Fruit fly (Drosophila melanogaster) whole organism, embryonic: Measurements from ENCODE around the gene CG18478.

Experiments
- Aef1 ChIP-seq: fragments of 200-800 bp; sonication (Bioruptor generic); IDR thresholded peaks from 3 replicates; pipeline ENCODE4 v1.3.6; 2022; ENCODE audit warnings: missing biosample characterization, missing genetic modification characterization
- Blimp-1 ChIP-seq: fragments of 200-800 bp; sonication (Bioruptor generic); optimal IDR thresholded peaks from 3 replicates; lab custom pipeline; 2018; ENCODE audit warnings: missing biosample characterization, missing genetic modification characterization, mild to moderate bottlenecking, moderate library complexity, missing genetic modification reagents
- BtbVII ChIP-seq: fragments of 200-800 bp; sonication (Bioruptor generic); optimal IDR thresholded peaks from 3 replicates; lab custom pipeline; 2017; ENCODE audit warnings: missing biosample characterization, mild to moderate bottlenecking, missing genetic modification characterization
- C15 ChIP-seq: fragments of 200-800 bp; sonication (Bioruptor generic); IDR thresholded peaks from 3 replicates; pipeline ENCODE4 v1.3.6; 2022; ENCODE audit warnings: missing biosample characterization, missing genetic modification characterization
- CG10267 ChIP-seq: fragments of 200-800 bp; sonication (Bioruptor generic); optimal IDR thresholded peaks from 2 replicates; lab custom pipeline; 2018; ENCODE audit warnings: missing biosample characterization, mild to moderate bottlenecking, missing genetic modification characterization, moderate library complexity
- CG10366 ChIP-seq: fragments of 200-800 bp; sonication (Bioruptor generic); IDR thresholded peaks from 2 replicates; pipeline ENCODE4 v1.3.6; 2022; ENCODE audit warnings: missing biosample characterization, missing genetic modification characterization
- CG11456 ChIP-seq: fragments of 200-800 bp; sonication (Bioruptor generic); IDR thresholded peaks from 3 replicates; pipeline ENCODE4 v1.3.6; 2022; ENCODE audit warnings: missing biosample characterization, missing genetic modification characterization
- CG12104 ChIP-seq: fragments of 200-800 bp; sonication (Bioruptor generic); optimal IDR thresholded peaks from 3 replicates; lab custom pipeline; 2016; ENCODE audit warnings: missing biosample characterization, missing genetic modification characterization
- CG14441 ChIP-seq: fragments of 200-800 bp; sonication (Bioruptor generic); IDR thresholded peaks from 2 replicates; pipeline ENCODE4 v1.3.6; 2022; ENCODE audit warnings: missing biosample characterization, missing genetic modification characterization
- CG14667 ChIP-seq: fragments of 200-800 bp; sonication (Bioruptor generic); IDR thresholded peaks from 2 replicates; pipeline ENCODE4 v1.3.6; 2022; ENCODE audit warnings: missing biosample characterization, missing genetic modification characterization
- CG15269 ChIP-seq: fragments of 200-800 bp; sonication (Bioruptor generic); optimal IDR thresholded peaks from 2 replicates; lab custom pipeline; 2018; ENCODE audit warnings: missing biosample characterization, mild to moderate bottlenecking, missing genetic modification characterization, moderate library complexity
- CG15514 ChIP-seq: fragments of 200-800 bp; sonication (Bioruptor generic); optimal IDR thresholded peaks from 3 replicates; lab custom pipeline; 2017; ENCODE audit warnings: missing biosample characterization, missing genetic modification characterization, mild to moderate bottlenecking, moderate library complexity, missing genetic modification reagents
- CG1647 ChIP-seq: fragments of 200-800 bp; sonication (Bioruptor generic); optimal IDR thresholded peaks from 3 replicates; lab custom pipeline; 2016; ENCODE audit warnings: missing biosample characterization, missing genetic modification characterization
- CG16863 ChIP-seq: fragments of 200-800 bp; sonication (Bioruptor generic); optimal IDR thresholded peaks from 3 replicates; lab custom pipeline; 2016; ENCODE audit warnings: missing biosample characterization, missing genetic modification characterization
- CG18599 ChIP-seq: fragments of 200-800 bp; sonication (Bioruptor generic); optimal IDR thresholded peaks from 3 replicates; lab custom pipeline; 2017; ENCODE audit warnings: missing biosample characterization, missing genetic modification characterization, mild to moderate bottlenecking, moderate library complexity, missing genetic modification reagents
- CG2678 ChIP-seq: fragments of 200-800 bp; sonication (Bioruptor generic); optimal IDR thresholded peaks from 3 replicates; lab custom pipeline; 2019; ENCODE audit warnings: missing biosample characterization, mild to moderate bottlenecking, missing genetic modification characterization, moderate library complexity
- CG3065 ChIP-seq: fragments of 200-800 bp; sonication (Bioruptor generic); optimal IDR thresholded peaks from 2 replicates; lab custom pipeline; 2016; ENCODE audit warnings: missing biosample characterization, missing genetic modification characterization
- CG3163 ChIP-seq: fragments of 200-800 bp; sonication (Bioruptor generic); optimal IDR thresholded peaks from 3 replicates; lab custom pipeline; 2016; ENCODE audit warnings: missing biosample characterization, missing genetic modification characterization
- CG34224 ChIP-seq: fragments of 200-800 bp; sonication (Bioruptor generic); IDR thresholded peaks from 3 replicates; pipeline ENCODE4 v1.3.6; 2022; ENCODE audit warnings: missing biosample characterization, missing genetic modification characterization; ENCODE audit not compliant: partially characterized antibody
- CG34422 ChIP-seq: fragments of 200-800 bp; sonication (Bioruptor generic); IDR thresholded peaks from 3 replicates; pipeline ENCODE4 v1.3.6; 2022; ENCODE audit warnings: missing biosample characterization, missing genetic modification characterization
- CG7839 ChIP-seq: fragments of 200-800 bp; sonication (Bioruptor generic); optimal IDR thresholded peaks from 3 replicates; lab custom pipeline; 2018; ENCODE audit warnings: missing biosample characterization, mild to moderate bottlenecking, missing genetic modification characterization, moderate library complexity
- CG9797 ChIP-seq: fragments of 200-800 bp; sonication (Bioruptor generic); optimal IDR thresholded peaks from 3 replicates; lab custom pipeline; 2018; ENCODE audit warnings: missing biosample characterization, mild to moderate bottlenecking, missing genetic modification characterization
- CkIIα-i1 ChIP-seq: fragments of 200-800 bp; sonication (Bioruptor generic); IDR thresholded peaks from 2 replicates; pipeline ENCODE4 v1.3.6; 2022; ENCODE audit warnings: missing biosample characterization, missing genetic modification characterization
- D ChIP-seq, 2 experiments: fragments of 200-800 bp in 1 of 2; fragments of >200 bp in 1 of 2; sonication (Bioruptor generic) in 1 of 2; optimal IDR thresholded peaks; 2 replicates in 1 of 2; 3 replicates in 1 of 2; lab custom pipeline; 2017; ENCODE audit warnings: mild to moderate bottlenecking in 1 of 2, missing biosample characterization in 1 of 2, missing genetic modification characterization in 1 of 2, missing genetic modification reagents in 1 of 2
- Dek ChIP-seq: fragments of 200-800 bp; sonication (Bioruptor generic); optimal IDR thresholded peaks from 3 replicates; lab custom pipeline; 2019; ENCODE audit warnings: missing biosample characterization, mild to moderate bottlenecking, missing genetic modification characterization, moderate library complexity
- Ets97D ChIP-seq: fragments of 200-800 bp; sonication (Bioruptor generic); optimal IDR thresholded peaks from 3 replicates; lab custom pipeline; 2016; ENCODE audit warnings: missing biosample characterization, missing genetic modification characterization
- Fer2 ChIP-seq: fragments of 200-800 bp; sonication (Bioruptor generic); optimal IDR thresholded peaks from 2 replicates; lab custom pipeline; 2018; ENCODE audit warnings: missing biosample characterization, mild to moderate bottlenecking, missing genetic modification characterization, moderate library complexity
- HLH54F ChIP-seq: fragments of 200-800 bp; sonication (Bioruptor generic); optimal IDR thresholded peaks from 3 replicates; lab custom pipeline; 2016; ENCODE audit warnings: missing biosample characterization, missing genetic modification characterization
- NFAT ChIP-seq: fragments of 200-800 bp; sonication (Bioruptor generic); IDR thresholded peaks from 2 replicates; pipeline ENCODE4 v1.3.6; 2022; ENCODE audit warnings: missing biosample characterization, missing genetic modification characterization
- Nf-YB ChIP-seq: fragments of 200-800 bp; sonication (Bioruptor generic); optimal IDR thresholded peaks from 3 replicates; lab custom pipeline; 2019; ENCODE audit warnings: missing biosample characterization, mild to moderate bottlenecking, missing genetic modification characterization, moderate library complexity
- cad ChIP-seq: fragments of >200 bp; optimal IDR thresholded peaks from 2 replicates; lab custom pipeline; 2017; ENCODE audit warnings: missing biosample characterization, missing genetic modification characterization
- cato ChIP-seq: fragments of 200-800 bp; sonication (Bioruptor generic); optimal IDR thresholded peaks from 2 replicates; lab custom pipeline; 2016; ENCODE audit warnings: missing biosample characterization, missing genetic modification characterization, borderline replicate concordance
- caup ChIP-seq: fragments of 200-800 bp; sonication (Bioruptor generic); optimal IDR thresholded peaks from 3 replicates; lab custom pipeline; 2017; ENCODE audit warnings: missing biosample characterization, mild to moderate bottlenecking, missing genetic modification characterization, moderate library complexity; ENCODE audit not compliant: severe bottlenecking
- chm ChIP-seq: fragments of 200-800 bp; sonication (Bioruptor generic); IDR thresholded peaks from 2 replicates; pipeline ENCODE4 v1.3.6; 2022; ENCODE audit warnings: missing biosample characterization, missing genetic modification characterization
- dpn ChIP-seq, 2 experiments: fragments of 200-800 bp; sonication (Bioruptor generic); optimal IDR thresholded peaks; 3 replicates each; lab custom pipeline; 2016; ENCODE audit warnings: missing biosample characterization in 2 of 2, missing genetic modification characterization in 2 of 2
- exex ChIP-seq: fragments of 200-800 bp; sonication (Bioruptor generic); optimal IDR thresholded peaks from 4 replicates; lab custom pipeline; 2018; ENCODE audit warnings: missing biosample characterization, mild to moderate bottlenecking, missing genetic modification characterization, moderate library complexity
- fd3F ChIP-seq: fragments of 200-800 bp; sonication (Bioruptor generic); optimal IDR thresholded peaks from 2 replicates; lab custom pipeline; 2018; ENCODE audit warnings: missing biosample characterization, mild to moderate bottlenecking, missing genetic modification characterization, moderate library complexity
- gce ChIP-seq: fragments of 200-800 bp; sonication (Bioruptor generic); IDR thresholded peaks from 3 replicates; pipeline ENCODE4 v1.3.6; 2022; ENCODE audit warnings: missing biosample characterization, missing genetic modification characterization
- gcm ChIP-seq: fragments of 200-800 bp; sonication (Bioruptor generic); optimal IDR thresholded peaks from 2 replicates; lab custom pipeline; 2019; ENCODE audit warnings: missing biosample characterization, mild to moderate bottlenecking, missing genetic modification characterization, moderate library complexity
- gfzf ChIP-seq: fragments of 200-800 bp; sonication (Bioruptor generic); optimal IDR thresholded peaks from 2 replicates; lab custom pipeline; 2016; ENCODE audit warnings: missing biosample characterization, mild to moderate bottlenecking, missing genetic modification characterization, moderate library complexity
- grn ChIP-seq: fragments of 200-800 bp; sonication (Bioruptor generic); optimal IDR thresholded peaks from 3 replicates; lab custom pipeline; 2017; ENCODE audit warnings: missing biosample characterization, missing genetic modification characterization
- kah ChIP-seq: fragments of 200-800 bp; sonication (Bioruptor generic); optimal IDR thresholded peaks from 2 replicates; lab custom pipeline; 2018; ENCODE audit warnings: missing biosample characterization, mild to moderate bottlenecking, missing genetic modification characterization
- kay ChIP-seq: fragments of 200-800 bp; sonication (Bioruptor generic); optimal IDR thresholded peaks from 2 replicates; lab custom pipeline; 2016; ENCODE audit warnings: missing biosample characterization, missing genetic modification characterization
- knrl ChIP-seq: fragments of 200-800 bp; sonication (Bioruptor generic); IDR thresholded peaks from 3 replicates; pipeline ENCODE4 v1.3.6; 2022; ENCODE audit warnings: missing biosample characterization, missing genetic modification characterization; ENCODE audit not compliant: partially characterized antibody
- otp ChIP-seq: fragments of 200-800 bp; sonication (Bioruptor generic); IDR thresholded peaks from 3 replicates; pipeline ENCODE4, ENCODE4 v1.3.6; 2022; ENCODE audit warnings: missing biosample characterization, missing genetic modification characterization
- pan ChIP-seq, 4 experiments: fragments of >200 bp in 3 of 4; fragments of 200-800 bp in 1 of 4; sonication (Bioruptor generic) in 1 of 4; optimal IDR thresholded peaks in 3 of 4; IDR thresholded peaks in 1 of 4; 2 replicates each; pipeline versions ENCODE4 v1.3.6 to Lab custom; 2017 to 2022; ENCODE audit warnings: missing biosample characterization in 2 of 4, missing genetic modification characterization in 2 of 4, mixed read lengths in 1 of 4
- schlank ChIP-seq: fragments of 200-800 bp; sonication (Bioruptor generic); optimal IDR thresholded peaks from 2 replicates; lab custom pipeline; 2018; ENCODE audit warnings: missing biosample characterization, mild to moderate bottlenecking, missing genetic modification characterization
- ssp ChIP-seq: fragments of 200-800 bp; sonication (Bioruptor generic); IDR thresholded peaks from 2 replicates; pipeline ENCODE4 v1.3.6; 2022; ENCODE audit warnings: missing biosample characterization, missing genetic modification characterization

Gene CG18478

dm6 chr2L:15629596-15630168 lies 40.3 kb upstream of the CG18478 start, which contains the start of gene CG18480 (continued):
- TF ChIP-seq Blimp-1 (GFP tag; lab: Kevin White, UChicago): no peak
- TF ChIP-seq D (optimal IDR thresholded peaks at IDR 0.05; lab: Kevin White, UChicago): no peak
- TF ChIP-seq D (GFP tag; optimal IDR thresholded peaks at IDR 0.05; lab: Kevin White, UChicago): no peak
- peak; percentile 42 for TF ChIP-seq HLH54F
- TF ChIP-seq gcm (GFP tag; lab: Kevin White, UChicago): no peak
- TF ChIP-seq CG11456 (GFP tag; lab: Robert Waterston, UW): peak; percentile 73; the same call in 2 of the 3 replicates
- TF ChIP-seq cad: no peak
- TF ChIP-seq gfzf: no peak
- TF ChIP-seq BtbVII (GFP tag; lab: Kevin White, UChicago): no peak
- no peak for TF ChIP-seq CG10267 (tag; lab: Kevin White, UChicago)
- TF ChIP-seq CG14441 (GFP tag; lab: Robert Waterston, UW): 0 out of 2 replicates have a peak, but pooled peaks have one; percentile 32
- TF ChIP-seq CG15269 (tag; lab: Kevin White, UChicago): peak; percentile 64
- no peak for TF ChIP-seq ssp (GFP tag; lab: Robert Waterston, UW)
- no peak for TF ChIP-seq knrl
- peak; percentile 18 for TF ChIP-seq fd3F
- no peak for TF ChIP-seq CG3065
- TF ChIP-seq schlank: no peak
- no peak for TF ChIP-seq CG1647 (GFP tag; lab: Kevin White, UChicago)
- TF ChIP-seq CG18599 (GFP tag; lab: Kevin White, UChicago): peak; percentile 82
- peak; percentile 81 for TF ChIP-seq exex
- TF ChIP-seq Aef1 (GFP tag; lab: Robert Waterston, UW): no peak
- TF ChIP-seq Ets97D: no peak
- TF ChIP-seq caup (GFP tag; lab: Kevin White, UChicago): peak; percentile 45
- TF ChIP-seq grn (GFP tag; lab: Kevin White, UChicago): peak; percentile 58
- TF ChIP-seq chm (GFP tag; lab: Robert Waterston, UW): no peak
- TF ChIP-seq kay (GFP tag; lab: Kevin White, UChicago): peak; percentile 81
- TF ChIP-seq Dek (tag; lab: Kevin White, UChicago): no peak
- no peak for TF ChIP-seq Nf-YB (GFP tag; lab: Kevin White, UChicago)
- peak; percentile 55 for TF ChIP-seq CG10366 (GFP tag; lab: Robert Waterston, UW)
- TF ChIP-seq dpn (GFP tag; optimal IDR thresholded peaks at IDR 0.05; lab: Kevin White, UChicago): peak in 1 of 2 experiments; percentile 43
- no peak for TF ChIP-seq kah (GFP tag; lab: Kevin White, UChicago)
- no peak for TF ChIP-seq CG34224 (GFP tag; lab: Robert Waterston, UW)
- peak; percentile 65 for TF ChIP-seq CG7839 (tag; lab: Kevin White, UChicago)
- TF ChIP-seq CG3163: peak; percentile 32
- peak; percentile 35 for TF ChIP-seq Fer2 (tag; lab: Kevin White, UChicago)
- TF ChIP-seq CG9797 (GFP tag; lab: Kevin White, UChicago): no peak
- TF ChIP-seq CG2678 (tag; lab: Kevin White, UChicago): peak; percentile 62
- TF ChIP-seq CkIIα-i1 (GFP tag; lab: Robert Waterston, UW): no peak
- no peak for TF ChIP-seq cato (GFP tag; lab: Kevin White, UChicago)
- no peak for TF ChIP-seq CG34422 (GFP tag; lab: Robert Waterston, UW)
- TF ChIP-seq gce (GFP tag; lab: Robert Waterston, UW): 0 out of 3 replicates have a peak, but pooled peaks have one; percentile 32
- peak; percentile 0 for TF ChIP-seq CG16863 (GFP tag; lab: Kevin White, UChicago)
- TF ChIP-seq CG14667 (GFP tag; lab: Robert Waterston, UW): 0 out of 2 replicates have a peak, but pooled peaks have one; percentile 12
- 0 out of 3 replicates have a peak, but pooled peaks have one; percentile 45 for TF ChIP-seq otp (GFP tag; lab: Robert Waterston, UW)
- TF ChIP-seq pan (optimal IDR thresholded peaks at IDR 0.05; lab: Kevin White, UChicago): no peak
- TF ChIP-seq pan (GFP tag; optimal IDR thresholded peaks at IDR 0.05 in 1 of 2, IDR thresholded peaks at IDR 0.05 in 1 of 2): peak in 1 of 2 experiments; percentile 46
- peak; percentile 35 for TF ChIP-seq CG15514 (GFP tag; lab: Kevin White, UChicago)
- TF ChIP-seq CG12104 (GFP tag; lab: Kevin White, UChicago): no peak
- no peak for TF ChIP-seq C15 (GFP tag; lab: Robert Waterston, UW)
- peak; percentile 56 for TF ChIP-seq NFAT (GFP tag; lab: Robert Waterston, UW)
